Worm (Caenorhabditis elegans) whole organism, L2 larva: ENCODE measurements around the gene ZC477.7.

Experiments used
- ama-1 ChIP-seq: fragments of 150-350 bp; optimal IDR thresholded peaks from 2 replicates; lab custom pipeline; 2018; ENCODE audit warnings: inconsistent platforms
- ceh-16 ChIP-seq: fragments of 150-350 bp; optimal IDR thresholded peaks from 2 replicates; lab custom pipeline; 2014; ENCODE audit warnings: missing biosample characterization, missing genetic modification characterization
- dmd-4 ChIP-seq: sonication (generic microtip); optimal IDR thresholded peaks from 2 replicates; lab custom pipeline; 2017; ENCODE audit warnings: missing biosample characterization, missing genetic modification characterization
- lin-11 ChIP-seq: fragments of 150-350 bp; sonication (generic microtip); optimal IDR thresholded peaks from 2 replicates; lab custom pipeline; 2014; ENCODE audit warnings: missing biosample characterization, missing genetic modification characterization, inconsistent platforms, mixed read lengths
- sem-4 ChIP-seq: fragments of 150-350 bp; optimal IDR thresholded peaks from 2 replicates; lab custom pipeline; 2014; ENCODE audit warnings: missing biosample characterization, missing genetic modification reagents, missing genetic modification characterization
- unc-39 ChIP-seq: fragments of 150-350 bp; optimal IDR thresholded peaks from 2 replicates; lab custom pipeline; 2014; ENCODE audit warnings: missing biosample characterization, missing genetic modification characterization
- ztf-4 ChIP-seq: fragments of 150-350 bp; optimal IDR thresholded peaks from 2 replicates; lab custom pipeline; 2014; ENCODE audit warnings: missing biosample characterization, missing genetic modification characterization

DNA sequence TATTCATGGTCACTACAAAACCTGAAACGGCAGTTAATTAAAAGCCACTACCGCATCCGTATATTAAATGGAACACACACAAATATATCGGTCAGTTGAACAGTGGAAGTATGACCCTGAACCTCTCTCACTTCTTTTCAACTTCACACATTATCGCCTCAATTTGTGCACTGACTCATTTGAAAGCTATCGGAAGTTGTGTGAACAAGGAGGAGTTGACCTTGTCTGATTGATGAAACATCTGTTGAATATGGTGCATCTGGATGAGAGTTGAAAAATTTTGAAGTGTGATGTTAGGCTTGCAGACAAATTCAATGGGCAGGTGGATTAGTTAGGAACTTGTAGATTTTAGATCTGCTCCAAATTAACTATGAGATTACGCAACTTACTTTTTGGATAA, 13.8 kb downstream of the ZC477.7 start:
- TF ChIP-seq dmd-4 (tag; lab: Kevin White, UChicago) (no peak), ceh-16 (tag; lab: Kevin White, UChicago) (no peak), ama-1 (no peak), ztf-4 (tag; lab: Kevin White, UChicago) (no peak), lin-11 (tag; lab: Kevin White, UChicago) (no peak), sem-4 (no peak), unc-39 (tag; lab: Kevin White, UChicago) (no peak)
